Worm (Caenorhabditis elegans) whole organism, mixed stage, embryonic: ENCODE data around the gene wdr-46.
A peak's percentile ranks its signal among the peaks of the same experiment; 100 is the strongest.

ENCODE experiments used
- ceh-43 ChIP-seq: fragments of 200-800 bp; sonication (Bioruptor generic); optimal IDR thresholded peaks from 2 replicates; lab custom pipeline; 2018; ENCODE audit warnings: mild to moderate bottlenecking, missing genetic modification characterization, moderate library complexity, missing compliant biosample characterization
- ceh-83 ChIP-seq: fragments of 200-800 bp; sonication (Bioruptor generic); optimal IDR thresholded peaks from 2 replicates; lab custom pipeline; 2018; ENCODE audit warnings: mild to moderate bottlenecking, missing genetic modification characterization, missing compliant biosample characterization
- ces-1 ChIP-seq: fragments of 150-350 bp; optimal IDR thresholded peaks from 2 replicates; lab custom pipeline; 2014; ENCODE audit warnings: missing biosample characterization, missing genetic modification reagents, missing genetic modification characterization
- drap-1 ChIP-seq: fragments of 200-800 bp; sonication (Bioruptor generic); optimal IDR thresholded peaks from 3 replicates; lab custom pipeline; 2018; ENCODE audit warnings: mild to moderate bottlenecking, missing genetic modification characterization, missing compliant biosample characterization
- lin-13 ChIP-seq: fragments of 150-350 bp; optimal IDR thresholded peaks from 2 replicates; lab custom pipeline; 2014; ENCODE audit warnings: missing biosample characterization, missing genetic modification characterization
- lin-32 ChIP-seq: fragments of 200-800 bp; sonication (Bioruptor generic); optimal IDR thresholded peaks from 2 replicates; lab custom pipeline; 2018; ENCODE audit warnings: mild to moderate bottlenecking, missing genetic modification characterization, missing compliant biosample characterization
- mep-1 ChIP-seq: fragments of 150-350 bp; optimal IDR thresholded peaks from 2 replicates; lab custom pipeline; 2017; ENCODE audit warnings: missing biosample characterization, missing genetic modification reagents, missing genetic modification characterization, inconsistent platforms
- nhr-237 ChIP-seq: fragments of 150-350 bp; optimal IDR thresholded peaks from 2 replicates; lab custom pipeline; 2014; ENCODE audit warnings: missing biosample characterization, missing genetic modification characterization
- pha-4 ChIP-seq: fragments of 150-350 bp; optimal IDR thresholded peaks from 2 replicates; lab custom pipeline; 2018; ENCODE audit warnings: missing biosample characterization, missing genetic modification reagents, missing genetic modification characterization
- sem-2 ChIP-seq: fragments of 200-800 bp; sonication (Bioruptor generic); optimal IDR thresholded peaks from 2 replicates; lab custom pipeline; 2018; ENCODE audit warnings: mild to moderate bottlenecking, missing genetic modification characterization, missing compliant biosample characterization
- tbx-8 ChIP-seq: fragments of 200-800 bp; sonication (Bioruptor generic); optimal IDR thresholded peaks from 2 replicates; lab custom pipeline; 2018; ENCODE audit warnings: mild to moderate bottlenecking, missing genetic modification characterization, moderate library complexity, missing compliant biosample characterization

wdr-46 gene

DNA sequence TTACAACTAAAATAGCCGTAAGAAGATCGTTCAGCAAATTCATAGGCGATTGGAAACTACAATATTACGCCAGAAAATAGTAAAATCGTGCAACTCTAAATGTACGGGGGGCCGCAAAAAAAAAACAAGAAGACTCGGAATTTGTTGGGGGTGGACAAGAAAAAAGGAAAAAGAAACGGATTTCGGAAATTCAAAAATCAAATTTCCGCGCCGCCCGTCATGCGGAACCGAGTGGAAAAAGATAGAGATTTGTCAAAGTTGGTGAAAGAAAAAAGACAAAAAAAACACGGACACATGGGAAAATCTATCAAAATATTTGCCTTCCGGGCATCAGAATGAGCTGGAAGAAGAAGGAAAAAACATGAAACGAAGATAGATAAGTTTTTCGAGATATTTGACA, 47.2 kb downstream of the wdr-46 start:
- TF ChIP-seq mep-1 (tag; lab: Kevin White, UChicago) = no peak
- TF ChIP-seq ces-1 (GFP tag; lab: Kevin White, UChicago) = peak; percentile 56

DNA sequence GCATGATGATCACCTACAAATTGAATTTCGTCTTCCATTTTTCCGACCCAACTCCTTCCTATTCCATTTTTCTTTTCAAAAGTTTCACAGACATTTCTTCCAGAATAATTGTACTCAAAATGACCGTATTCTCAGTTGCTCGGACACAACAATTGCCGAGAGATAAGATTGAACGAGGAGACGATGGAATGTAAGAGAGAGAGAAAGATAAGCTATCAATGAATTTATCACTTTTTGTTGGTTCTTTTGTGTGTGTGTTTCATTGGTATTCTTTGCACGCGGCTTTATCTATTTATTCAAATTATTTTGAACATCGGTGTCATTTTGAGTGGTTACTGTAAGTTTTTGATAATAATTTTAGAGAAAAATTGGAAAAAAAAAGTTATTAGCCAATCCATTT, 48.4 kb downstream of the wdr-46 start, which contains the start of gene ugt-65:
Gene ugt-65, plus strand, starts transcription at position 229 of the 400 bp plus-strand sequence.
- TF ChIP-seq drap-1 (GFP tag; lab: Kevin White, UChicago) (no peak), tbx-8 (GFP tag; lab: Kevin White, UChicago) (no peak), mep-1 (tag; lab: Kevin White, UChicago) (no peak), ceh-83 (GFP tag; lab: Kevin White, UChicago) (no peak), nhr-237 (tag; lab: Kevin White, UChicago) (no peak), lin-32 (GFP tag; lab: Kevin White, UChicago) (no peak), ceh-43 (GFP tag; lab: Kevin White, UChicago) (no peak), sem-2 (GFP tag; lab: Kevin White, UChicago) (no peak), lin-13 (tag; lab: Kevin White, UChicago) (no peak), pha-4 (tag; lab: Kevin White, UChicago) (no peak)
